Fruit fly (Drosophila melanogaster): ENCODE measurements around the gene neur.
A peak's percentile ranks its signal among the peaks of the same experiment; 100 is the strongest.

The neur gene

DNA sequence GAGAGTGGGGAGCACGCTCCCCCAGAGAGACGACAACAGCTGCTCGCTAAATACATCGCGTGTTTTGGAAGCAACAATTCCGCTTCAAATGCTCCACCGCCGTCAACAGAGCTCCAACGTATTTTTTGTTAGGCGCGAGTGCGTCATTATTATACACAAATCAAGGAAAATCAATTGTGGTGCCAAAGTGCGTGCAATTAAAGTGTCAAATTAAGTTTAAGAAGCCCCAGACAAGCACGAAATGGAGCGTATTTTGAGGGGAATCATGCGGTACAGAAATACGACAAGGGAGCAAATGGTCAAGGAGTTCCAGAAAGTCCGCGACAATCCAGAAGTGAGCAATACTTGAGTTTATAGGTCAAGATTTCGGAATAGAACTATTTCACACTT lies 58.5 kb downstream of the neur start, which contains the start of gene CAHbeta:
Gene CAHbeta, plus strand, starts transcription at position 85 of the 390 bp plus-strand sequence.
- TF ChIP-seq CG16779 (tag; optimal IDR thresholded peaks at IDR 0.05) (peak; percentile 34), CG7368 (GFP tag; optimal IDR thresholded peaks at IDR 0.05) (no peak), acj6 (GFP tag; optimal IDR thresholded peaks at IDR 0.05) (no peak), ss (GFP tag; optimal IDR thresholded peaks at IDR 0.05) (peak in 1 of 2 experiments; percentile 40), eg (GFP tag; IDR thresholded peaks at IDR 0.05) (peak; percentile 58; the same call in 2 of the 3 replicates), CG6276 (GFP tag; optimal IDR thresholded peaks at IDR 0.05) (peak; percentile 20), salr (GFP tag; optimal IDR thresholded peaks at IDR 0.05) (no peak), Eip78C (GFP tag) (peak; percentile 43)

DNA sequence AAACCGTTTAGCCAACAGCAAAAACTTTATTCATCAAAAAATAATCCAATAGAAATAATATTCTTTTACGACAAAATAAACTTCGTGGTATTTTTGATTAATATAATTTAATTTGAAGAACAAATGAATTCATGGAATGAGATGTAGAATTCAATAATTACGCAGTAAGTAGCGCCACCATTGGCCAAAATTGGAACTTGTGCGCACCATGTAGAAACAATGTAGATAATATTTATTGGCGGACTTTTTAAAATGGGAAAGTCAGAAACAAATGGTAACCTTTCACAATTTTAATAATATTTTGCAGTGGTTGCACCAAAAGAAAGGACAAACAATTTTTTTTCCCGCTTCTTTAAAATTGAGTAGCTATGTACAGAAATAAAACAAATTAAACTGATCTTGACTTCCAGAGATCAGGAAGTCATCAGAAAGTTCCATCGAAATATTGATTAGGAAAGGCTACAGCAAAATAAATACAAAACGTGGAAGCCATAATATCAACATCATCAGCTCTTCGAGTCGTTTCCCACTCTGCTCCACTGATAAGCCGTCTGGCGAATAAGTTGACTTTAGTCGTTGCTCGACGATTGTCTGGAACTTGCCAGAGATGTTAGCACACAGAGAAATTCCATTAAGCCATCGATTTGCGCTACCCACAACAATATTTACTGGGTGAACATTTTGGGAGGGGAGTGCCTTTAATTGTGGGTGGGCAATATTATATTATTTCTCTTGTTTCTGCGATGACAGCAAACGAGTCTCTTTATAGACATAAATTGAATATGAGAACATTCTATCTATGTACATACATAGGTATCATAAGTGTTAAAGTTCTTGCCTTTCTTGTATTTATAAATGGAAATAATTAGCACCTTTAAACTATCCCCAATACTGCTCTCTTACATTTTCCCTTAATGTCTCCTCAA lies 59.2 kb downstream of the neur start:
- TF ChIP-seq Eip93F (GFP tag; optimal IDR thresholded peaks at IDR 0.05) = no peak
- TF ChIP-seq Ets96B (tag; optimal IDR thresholded peaks at IDR 0.05) = no peak
- TF ChIP-seq Eip78C (GFP tag) = peak; percentile 33
- TF ChIP-seq Ets21C (GFP tag; optimal IDR thresholded peaks at IDR 0.05) = peak; percentile 26
- TF ChIP-seq dac (GFP tag; optimal IDR thresholded peaks at IDR 0.05) = peak; percentile 30
- no peak for TF ChIP-seq CG3032 (tag; optimal IDR thresholded peaks at IDR 0.05)
- TF ChIP-seq Hr4 (GFP tag; optimal IDR thresholded peaks at IDR 0.05) = no peak
- peak; percentile 49 for TF ChIP-seq CG6808 (GFP tag; optimal IDR thresholded peaks at IDR 0.05)
- TF ChIP-seq pdm3 (GFP tag; optimal IDR thresholded peaks at IDR 0.05) = no peak
- TF ChIP-seq OdsH (GFP tag; optimal IDR thresholded peaks at IDR 0.05) = peak; percentile 8
- TF ChIP-seq Smox (GFP tag; optimal IDR thresholded peaks at IDR 0.05) = peak; percentile 9
- TF ChIP-seq CG8632 (GFP tag; optimal IDR thresholded peaks at IDR 0.05) = no peak
- peak; percentile 9 for TF ChIP-seq Met (GFP tag; optimal IDR thresholded peaks at IDR 0.05)
- peak; percentile 38 for TF ChIP-seq CG31627 (GFP tag; optimal IDR thresholded peaks at IDR 0.05)
- TF ChIP-seq CG4318 (GFP tag; optimal IDR thresholded peaks at IDR 0.05) = no peak
- TF ChIP-seq CG11294 (GFP tag; IDR thresholded peaks at IDR 0.05) = no peak
- no peak for TF ChIP-seq CG10669 (GFP tag; optimal IDR thresholded peaks at IDR 0.05)
- peak; percentile 38; the same call in 2 of the 3 replicates for TF ChIP-seq CG8119 (GFP tag; IDR thresholded peaks at IDR 0.05)
- peak; percentile 76 for TF ChIP-seq fkh (GFP tag; optimal IDR thresholded peaks at IDR 0.05)
- TF ChIP-seq cyc (GFP tag; optimal IDR thresholded peaks at IDR 0.05) = peak; percentile 11
- peak; percentile 64 for TF ChIP-seq CG8319 (GFP tag; optimal IDR thresholded peaks at IDR 0.05)
- TF ChIP-seq Blimp-1 (GFP tag; optimal IDR thresholded peaks at IDR 0.05) = no peak
- TF ChIP-seq CG9139 (GFP tag; optimal IDR thresholded peaks at IDR 0.05) = peak; percentile 14
- TF ChIP-seq CG32006 (GFP tag; optimal IDR thresholded peaks at IDR 0.05) = no peak
- no peak for TF ChIP-seq CG11902 (GFP tag; optimal IDR thresholded peaks at IDR 0.05)
- peak; percentile 16 for TF ChIP-seq esn (GFP tag; optimal IDR thresholded peaks at IDR 0.05)
- peak; percentile 11 to 59 for TF ChIP-seq ss (GFP tag; optimal IDR thresholded peaks at IDR 0.05)
- TF ChIP-seq CG6276 (GFP tag; optimal IDR thresholded peaks at IDR 0.05) = peak; percentile 27
- TF ChIP-seq Sox102F (GFP tag; optimal IDR thresholded peaks at IDR 0.05) = no peak
- no peak for TF ChIP-seq CG6163 (GFP tag; IDR thresholded peaks at IDR 0.05)
- no peak for TF ChIP-seq eg (GFP tag; IDR thresholded peaks at IDR 0.05)
- TF ChIP-seq CG7368 (GFP tag; optimal IDR thresholded peaks at IDR 0.05) = no peak
- TF ChIP-seq Hr39 (GFP tag; optimal IDR thresholded peaks at IDR 0.05) = peak; percentile 15
- TF ChIP-seq salr (GFP tag; optimal IDR thresholded peaks at IDR 0.05) = no peak
- TF ChIP-seq CG10631 (GFP tag; optimal IDR thresholded peaks at IDR 0.05) = no peak
- no peak for TF ChIP-seq CG3919 (GFP tag; optimal IDR thresholded peaks at IDR 0.05)
- peak; percentile 85 for TF ChIP-seq svp (GFP tag)
- TF ChIP-seq acj6 (GFP tag; optimal IDR thresholded peaks at IDR 0.05) = no peak
- peak; percentile 61 for TF ChIP-seq CG15336 (GFP tag; IDR thresholded peaks at IDR 0.05)
- TF ChIP-seq CG6854 (GFP tag; optimal IDR thresholded peaks at IDR 0.05) = no peak
- no peak for TF ChIP-seq fd59A (GFP tag; optimal IDR thresholded peaks at IDR 0.05)
